Fruit fly (Drosophila melanogaster) whole organism, pupa: ENCODE results near the gene CanA1.
A peak's percentile ranks its signal among the peaks of the same experiment; 100 is the strongest.

ENCODE experiments used
- CG10348 ChIP-seq: fragments of 200-800 bp; sonication (Bioruptor generic); IDR thresholded peaks from 2 replicates; pipeline ENCODE4 v1.3.6; 2022; ENCODE audit warnings: missing biosample characterization, missing genetic modification characterization
- CG12605 ChIP-seq: fragments of 200-800 bp; sonication (Bioruptor generic); IDR thresholded peaks from 2 replicates; pipeline ENCODE4 v1.3.6; 2022; ENCODE audit warnings: missing biosample characterization, missing genetic modification characterization
- CG13204 ChIP-seq: fragments of 200-800 bp; sonication (Bioruptor generic); optimal IDR thresholded peaks from 2 replicates; lab custom pipeline; 2018; ENCODE audit warnings: missing biosample characterization, mild to moderate bottlenecking, missing genetic modification characterization, moderate library complexity
- CG14655 ChIP-seq: fragments of 200-800 bp; sonication (Bioruptor generic); optimal IDR thresholded peaks from 3 replicates; lab custom pipeline; 2017; ENCODE audit warnings: mild to moderate bottlenecking, missing biosample characterization, missing genetic modification reagents, missing genetic modification characterization
- CG15710 ChIP-seq: fragments of 200-800 bp; sonication (Bioruptor generic); optimal IDR thresholded peaks from 2 replicates; lab custom pipeline; 2018; ENCODE audit warnings: missing biosample characterization, mild to moderate bottlenecking, missing genetic modification characterization, moderate library complexity
- CG17806 ChIP-seq: fragments of 200-800 bp; sonication (Bioruptor generic); optimal IDR thresholded peaks from 2 replicates; lab custom pipeline; 2018; ENCODE audit warnings: missing biosample characterization, mild to moderate bottlenecking, missing genetic modification characterization, moderate library complexity
- CG32121 ChIP-seq: fragments of 200-800 bp; sonication (Bioruptor generic); IDR thresholded peaks from 2 replicates; pipeline ENCODE4 v1.3.6; 2022; ENCODE audit warnings: missing biosample characterization, missing genetic modification characterization
- CG34367 ChIP-seq: fragments of 200-800 bp; sonication (Bioruptor generic); optimal IDR thresholded peaks from 2 replicates; lab custom pipeline; 2018; ENCODE audit warnings: missing biosample characterization, mild to moderate bottlenecking, missing genetic modification characterization
- CG4496 ChIP-seq: fragments of 200-800 bp; sonication (Bioruptor generic); IDR thresholded peaks from 3 replicates; pipeline ENCODE4 v1.3.6; 2022; ENCODE audit warnings: missing biosample characterization, missing genetic modification characterization
- CG8159 ChIP-seq: fragments of 200-800 bp; sonication (Bioruptor generic); optimal IDR thresholded peaks from 3 replicates; lab custom pipeline; 2018; ENCODE audit warnings: missing biosample characterization, mild to moderate bottlenecking, missing genetic modification characterization, moderate library complexity
- CG8301 ChIP-seq: fragments of 200-800 bp; sonication (Bioruptor generic); optimal IDR thresholded peaks from 2 replicates; lab custom pipeline; 2018; ENCODE audit warnings: missing biosample characterization, mild to moderate bottlenecking, missing genetic modification characterization
- CG9948 ChIP-seq: fragments of 200-800 bp; sonication (Bioruptor generic); optimal IDR thresholded peaks from 2 replicates; lab custom pipeline; 2018; ENCODE audit warnings: missing biosample characterization, mild to moderate bottlenecking, missing genetic modification characterization, moderate library complexity
- D1 ChIP-seq: fragments of 200-800 bp; sonication (Bioruptor generic); optimal IDR thresholded peaks from 2 replicates; lab custom pipeline; 2018; ENCODE audit warnings: missing biosample characterization, mild to moderate bottlenecking, missing genetic modification characterization, moderate library complexity
- EcR ChIP-seq: fragments of 200-800 bp; sonication (Bioruptor generic); optimal IDR thresholded peaks from 3 replicates; lab custom pipeline; 2019; ENCODE audit warnings: missing biosample characterization, missing genetic modification characterization, mild to moderate bottlenecking, moderate library complexity, missing genetic modification reagents
- Ets98B ChIP-seq: fragments of 200-800 bp; sonication (Bioruptor generic); IDR thresholded peaks from 2 replicates; pipeline ENCODE4 v1.3.6; 2022; ENCODE audit warnings: missing biosample characterization, missing genetic modification characterization
- Pif1A ChIP-seq: fragments of 200-800 bp; sonication (Bioruptor generic); optimal IDR thresholded peaks from 3 replicates; lab custom pipeline; 2016; ENCODE audit warnings: missing biosample characterization, missing genetic modification characterization
- Pif1B ChIP-seq: fragments of 200-800 bp; sonication (Bioruptor generic); optimal IDR thresholded peaks from 3 replicates; lab custom pipeline; 2016; ENCODE audit warnings: missing biosample characterization, missing genetic modification characterization
- Snoo ChIP-seq: fragments of 200-800 bp; sonication (Bioruptor generic); optimal IDR thresholded peaks from 3 replicates; lab custom pipeline; 2017; ENCODE audit warnings: missing biosample characterization, mild to moderate bottlenecking, missing genetic modification characterization, inconsistent platforms
- fd96Ca ChIP-seq: fragments of 200-800 bp; sonication (Bioruptor generic); IDR thresholded peaks from 3 replicates; pipeline ENCODE4 v1.3.6; 2022; ENCODE audit warnings: missing biosample characterization, missing genetic modification characterization
- gl ChIP-seq: fragments of 200-800 bp; sonication (Bioruptor generic); optimal IDR thresholded peaks from 2 replicates; lab custom pipeline; 2018; ENCODE audit warnings: missing biosample characterization, mild to moderate bottlenecking, missing genetic modification characterization

CanA1 gene

dm6 chr3R:31038473-31039424 is at the start of gene CanA1:
Gene CanA1 (plus strand): TSS chr3R:31039374.
- TF ChIP-seq CG10348 (GFP tag; lab: Robert Waterston, UW) (no peak), CG12605 (GFP tag; lab: Robert Waterston, UW) (no peak), Ets98B (GFP tag; lab: Robert Waterston, UW) (no peak), Snoo (tag; lab: Kevin White, UChicago) (no peak), fd96Ca (GFP tag; lab: Robert Waterston, UW) (0 out of 3 replicates have a peak, but pooled peaks have one; percentile 18), EcR (GFP tag; lab: Kevin White, UChicago) (no peak), Pif1A (GFP tag; lab: Kevin White, UChicago) (no peak), Pif1B (no peak), CG14655 (GFP tag; lab: Kevin White, UChicago) (no peak)

dm6 chr3R:30989948-30990347 is 49.2 kb upstream of the CanA1 start, which contains the start of gene CG31008:
Gene CG31008 (minus strand): TSS chr3R:30990006.
- TF ChIP-seq gl (tag; lab: Kevin White, UChicago) (no peak), D1 (tag; lab: Kevin White, UChicago) (no peak), Pif1B (no peak), Pif1A (GFP tag; lab: Kevin White, UChicago) (no peak), CG14655 (GFP tag; lab: Kevin White, UChicago) (no peak), EcR (GFP tag; lab: Kevin White, UChicago) (no peak), CG32121 (no peak)

dm6 chr3R:30992357-30992756 is 46.8 kb upstream of the CanA1 start, which contains the start of gene CG31007:
Gene CG31007 (minus strand): TSS chr3R:30992457.
- no peak for TF ChIP-seq Pif1A (GFP tag; lab: Kevin White, UChicago)
- TF ChIP-seq CG32121: no peak

dm6 chr3R:31006599-31006998 is 32.6 kb upstream of the CanA1 start:
- no peak for TF ChIP-seq gl (tag; lab: Kevin White, UChicago)
- TF ChIP-seq CG8301: no peak
- TF ChIP-seq CG10348 (GFP tag; lab: Robert Waterston, UW): no peak
- TF ChIP-seq D1 (tag; lab: Kevin White, UChicago): no peak

- TF ChIP-seq CG9948 (no peak), CG13204 (GFP tag; lab: Kevin White, UChicago) (no peak), EcR (GFP tag; lab: Kevin White, UChicago) (no peak), Pif1B (no peak), CG17806 (tag; lab: Kevin White, UChicago) (no peak), CG10348 (GFP tag; lab: Robert Waterston, UW) (no peak), CG34367 (tag; lab: Kevin White, UChicago) (no peak), Snoo (tag; lab: Kevin White, UChicago) (no peak), Ets98B (GFP tag; lab: Robert Waterston, UW) (no peak), gl (tag; lab: Kevin White, UChicago) (no peak), CG12605 (GFP tag; lab: Robert Waterston, UW) (no peak), CG8159 (tag; lab: Kevin White, UChicago) (no peak), CG8301 (no peak), CG32121 (no peak)
Measured at dm6 chr3R:31010086-31010485, 29.1 kb upstream of the CanA1 start.

DNA sequence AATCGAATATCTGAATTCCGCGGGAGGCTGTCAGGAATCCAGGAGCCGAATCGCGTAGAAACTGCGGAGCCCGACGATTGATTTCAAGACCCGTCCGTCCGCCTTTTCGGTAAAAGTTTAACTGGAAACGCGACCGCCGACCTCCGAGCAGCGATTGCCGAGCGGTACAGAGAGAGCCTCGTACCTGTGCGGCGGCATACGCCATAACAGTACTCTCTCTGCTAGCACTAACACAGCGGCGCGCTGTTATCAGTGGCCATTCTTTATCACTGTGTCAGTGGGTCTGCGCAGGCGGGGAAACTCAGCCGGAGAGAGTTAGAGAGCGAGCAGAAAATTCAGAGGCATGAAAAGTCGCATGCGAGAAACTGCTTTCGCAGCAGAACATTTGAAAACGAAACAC is 22.5 kb upstream of the CanA1 start, which contains the start of gene 5-HT7:
Gene 5-HT7 (minus strand): TSS at position 161 of the 400 bp plus-strand sequence.
- no peak for TF ChIP-seq CG34367 (tag; lab: Kevin White, UChicago)
- no peak for TF ChIP-seq CG17806 (tag; lab: Kevin White, UChicago)
- peak; percentile 63 for TF ChIP-seq CG13204 (GFP tag; lab: Kevin White, UChicago)
- no peak for TF ChIP-seq CG4496 (GFP tag; lab: Robert Waterston, UW)
- TF ChIP-seq CG15710 (tag; lab: Kevin White, UChicago): no peak
- TF ChIP-seq, all 21 proteins: peak for 1

DNA sequence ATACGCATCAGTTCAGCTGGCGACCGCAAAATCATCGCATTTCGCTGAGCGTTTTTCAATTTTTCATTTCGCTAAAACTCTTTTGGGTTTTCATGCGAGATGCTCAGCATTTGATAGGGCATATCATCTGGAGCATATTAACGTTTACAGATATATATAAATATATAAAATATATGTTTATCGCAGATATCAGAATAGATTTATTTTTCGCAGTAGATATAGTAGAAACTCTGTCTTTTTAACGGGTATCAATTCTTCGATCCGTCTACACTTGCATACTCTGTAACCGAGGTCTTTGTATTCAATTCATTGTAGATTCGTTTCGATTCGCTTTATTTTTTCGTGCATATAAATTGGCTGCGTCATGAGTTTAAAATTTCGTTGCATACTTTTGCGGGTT is 19.5 kb upstream of the CanA1 start:
- TF ChIP-seq CG34367 (tag; lab: Kevin White, UChicago): no peak

- TF ChIP-seq fd96Ca (GFP tag; lab: Robert Waterston, UW) (no peak), CG17806 (tag; lab: Kevin White, UChicago) (no peak), CG14655 (GFP tag; lab: Kevin White, UChicago) (no peak), CG4496 (GFP tag; lab: Robert Waterston, UW) (no peak), Pif1A (GFP tag; lab: Kevin White, UChicago) (no peak), Snoo (tag; lab: Kevin White, UChicago) (no peak), Ets98B (GFP tag; lab: Robert Waterston, UW) (no peak), EcR (GFP tag; lab: Kevin White, UChicago) (no peak), CG13204 (GFP tag; lab: Kevin White, UChicago) (no peak), CG34367 (tag; lab: Kevin White, UChicago) (no peak), CG12605 (GFP tag; lab: Robert Waterston, UW) (no peak), gl (tag; lab: Kevin White, UChicago) (no peak), CG32121 (no peak), CG8159 (tag; lab: Kevin White, UChicago) (no peak), D1 (tag; lab: Kevin White, UChicago) (no peak), CG8301 (no peak), Pif1B (no peak), CG9948 (no peak)
Measured at dm6 chr3R:31020762-31021161, 18.4 kb upstream of the CanA1 start.
